Worm (Caenorhabditis elegans) whole organism, mixed stage, embryonic: ENCODE data around the gene srh-105.

ENCODE experiments used
- blmp-1 ChIP-seq: fragments of 150-350 bp; optimal IDR thresholded peaks from 2 replicates; lab custom pipeline; 2014; ENCODE audit warnings: missing biosample characterization, missing genetic modification characterization
- ces-1 ChIP-seq: fragments of 150-350 bp; optimal IDR thresholded peaks from 2 replicates; lab custom pipeline; 2014; ENCODE audit warnings: missing biosample characterization, missing genetic modification reagents, missing genetic modification characterization
- cnd-1 ChIP-seq: fragments of 200-800 bp; sonication (Bioruptor generic); optimal IDR thresholded peaks from 2 replicates; lab custom pipeline; 2018; ENCODE audit warnings: mild to moderate bottlenecking, missing genetic modification characterization, missing compliant biosample characterization
- elt-1 ChIP-seq: sonication (generic microtip); optimal IDR thresholded peaks from 2 replicates; lab custom pipeline; 2017; ENCODE audit warnings: missing genetic modification characterization, mild to moderate bottlenecking, missing compliant biosample characterization, antibody characterized with exemption, moderate library complexity, borderline replicate concordance; ENCODE audit not compliant: insufficient read depth
- nhr-237 ChIP-seq: fragments of 150-350 bp; optimal IDR thresholded peaks from 2 replicates; lab custom pipeline; 2014; ENCODE audit warnings: missing biosample characterization, missing genetic modification characterization
- nhr-76 ChIP-seq: sonication (generic microtip); optimal IDR thresholded peaks from 2 replicates; lab custom pipeline; 2017; ENCODE audit warnings: missing biosample characterization, missing genetic modification characterization
- snpc-4 ChIP-seq: fragments of 150-350 bp; optimal IDR thresholded peaks from 2 replicates; lab custom pipeline; 2014; ENCODE audit warnings: missing biosample characterization, missing genetic modification characterization
- sptf-1 ChIP-seq: sonication (generic microtip); optimal IDR thresholded peaks from 2 replicates; lab custom pipeline; 2017; ENCODE audit warnings: mild to moderate bottlenecking, missing genetic modification characterization, moderate library complexity, missing compliant biosample characterization
- unc-62 ChIP-seq: fragments of 150-350 bp; optimal IDR thresholded peaks from 2 replicates; lab custom pipeline; 2014; ENCODE audit warnings: missing biosample characterization, missing genetic modification reagents, missing genetic modification characterization

DNA sequence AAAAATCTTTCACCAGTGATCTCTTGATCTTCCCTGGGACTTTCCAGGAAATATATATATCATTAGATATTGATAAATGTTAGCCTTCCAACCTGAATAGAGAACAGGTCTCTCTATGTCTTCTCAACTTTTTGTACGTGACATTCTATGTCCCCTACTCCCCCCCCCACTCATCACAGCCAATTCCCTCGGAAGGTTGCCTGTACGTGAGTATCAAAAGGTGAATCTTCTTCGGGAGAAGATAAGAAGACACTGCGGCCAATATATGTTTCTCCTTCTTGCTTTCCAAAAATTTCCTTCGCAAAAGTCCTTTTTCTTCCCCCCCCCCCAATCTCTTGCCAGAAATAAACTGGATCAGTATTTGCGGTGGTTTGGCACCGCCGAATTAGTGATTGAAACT is 33.3 kb upstream of the srh-105 start:
- TF ChIP-seq blmp-1 (tag; lab: Kevin White, UChicago) (no peak), sptf-1 (tag; lab: Kevin White, UChicago) (no peak), cnd-1 (tag; lab: Kevin White, UChicago) (no peak), nhr-237 (tag; lab: Kevin White, UChicago) (no peak), snpc-4 (no peak), unc-62 (GFP tag; lab: Kevin White, UChicago) (no peak), elt-1 (tag; lab: Kevin White, UChicago) (no peak), nhr-76 (tag; lab: Kevin White, UChicago) (no peak), ces-1 (GFP tag; lab: Kevin White, UChicago) (no peak)
